Fruit fly (Drosophila melanogaster) whole organism, embryonic: Measurements from ENCODE around the gene Cad74A.

ENCODE experiments used
- ATbp ChIP-seq: fragments of 200-800 bp; sonication (Bioruptor generic); optimal IDR thresholded peaks from 2 replicates; lab custom pipeline; 2017; ENCODE audit warnings: missing biosample characterization, mild to moderate bottlenecking, missing genetic modification characterization, missing genetic modification reagents
- Antp ChIP-seq: fragments of 200-800 bp; sonication (Bioruptor generic); optimal IDR thresholded peaks from 3 replicates; lab custom pipeline; 2016; ENCODE audit warnings: missing biosample characterization, missing genetic modification characterization
- B-H2 ChIP-seq: fragments of 200-800 bp; sonication (Bioruptor generic); optimal IDR thresholded peaks from 2 replicates; lab custom pipeline; 2018; ENCODE audit warnings: missing biosample characterization, mild to moderate bottlenecking, missing genetic modification characterization
- BtbVII ChIP-seq: fragments of 200-800 bp; sonication (Bioruptor generic); optimal IDR thresholded peaks from 3 replicates; lab custom pipeline; 2017; ENCODE audit warnings: missing biosample characterization, mild to moderate bottlenecking, missing genetic modification characterization
- CG11695 ChIP-seq: fragments of 200-800 bp; sonication (Bioruptor generic); IDR thresholded peaks from 3 replicates; pipeline ENCODE4 v1.3.6; 2022; ENCODE audit warnings: missing biosample characterization, missing genetic modification characterization
- CG14710 ChIP-seq: fragments of 200-800 bp; sonication (Bioruptor generic); optimal IDR thresholded peaks from 3 replicates; lab custom pipeline; 2019; ENCODE audit warnings: missing biosample characterization, mild to moderate bottlenecking, missing genetic modification characterization, moderate library complexity
- CG15011 ChIP-seq: fragments of 200-800 bp; sonication (Bioruptor generic); optimal IDR thresholded peaks from 3 replicates; lab custom pipeline; 2018; ENCODE audit warnings: missing biosample characterization, mild to moderate bottlenecking, missing genetic modification characterization
- CG15073 ChIP-seq: fragments of 200-800 bp; sonication (Bioruptor generic); optimal IDR thresholded peaks from 2 replicates; lab custom pipeline; 2016; ENCODE audit warnings: missing biosample characterization, missing genetic modification characterization
- CG1602 ChIP-seq: fragments of 200-800 bp; sonication (Bioruptor generic); optimal IDR thresholded peaks from 3 replicates; lab custom pipeline; 2016; ENCODE audit warnings: missing biosample characterization, missing genetic modification characterization
- CG17385 ChIP-seq: fragments of 200-800 bp; sonication (Bioruptor generic); optimal IDR thresholded peaks from 3 replicates; lab custom pipeline; 2018; ENCODE audit warnings: missing biosample characterization, mild to moderate bottlenecking, missing genetic modification characterization
- CG17802 ChIP-seq: fragments of 200-800 bp; sonication (Bioruptor generic); optimal IDR thresholded peaks from 2 replicates; lab custom pipeline; 2018; ENCODE audit warnings: missing biosample characterization, mild to moderate bottlenecking, missing genetic modification characterization, moderate library complexity
- CG18764 ChIP-seq: fragments of 200-800 bp; sonication (Bioruptor generic); optimal IDR thresholded peaks from 3 replicates; lab custom pipeline; 2016; ENCODE audit warnings: missing biosample characterization, missing genetic modification characterization
- CG2678 ChIP-seq: fragments of 200-800 bp; sonication (Bioruptor generic); optimal IDR thresholded peaks from 3 replicates; lab custom pipeline; 2019; ENCODE audit warnings: missing biosample characterization, mild to moderate bottlenecking, missing genetic modification characterization, moderate library complexity
- CG32532 ChIP-seq: fragments of 200-800 bp; sonication (Bioruptor generic); IDR thresholded peaks from 2 replicates; pipeline ENCODE4 v1.3.6; 2022; ENCODE audit warnings: missing biosample characterization, missing genetic modification characterization
- CG34422 ChIP-seq: fragments of 200-800 bp; sonication (Bioruptor generic); IDR thresholded peaks from 3 replicates; pipeline ENCODE4 v1.3.6; 2022; ENCODE audit warnings: missing biosample characterization, missing genetic modification characterization
- CG5245 ChIP-seq: fragments of 200-800 bp; sonication (Bioruptor generic); optimal IDR thresholded peaks from 3 replicates; lab custom pipeline; 2016; ENCODE audit warnings: missing biosample characterization, missing genetic modification characterization
- CG6689 ChIP-seq: fragments of 200-800 bp; sonication (Bioruptor generic); IDR thresholded peaks from 2 replicates; pipeline ENCODE4 v1.3.6; 2022; ENCODE audit warnings: missing biosample characterization, missing genetic modification characterization
- CG6854 ChIP-seq: fragments of 200-800 bp; sonication (Bioruptor generic); optimal IDR thresholded peaks from 3 replicates; lab custom pipeline; 2017; ENCODE audit warnings: missing biosample characterization, mild to moderate bottlenecking, missing genetic modification characterization
- CG7745 ChIP-seq: fragments of 200-800 bp; sonication (Bioruptor generic); optimal IDR thresholded peaks from 2 replicates; lab custom pipeline; 2018; ENCODE audit warnings: missing biosample characterization, mild to moderate bottlenecking, missing genetic modification characterization, moderate library complexity
- CG7963 ChIP-seq: fragments of 200-800 bp; sonication (Bioruptor generic); IDR thresholded peaks from 3 replicates; pipeline ENCODE4 v1.3.6; 2022; ENCODE audit warnings: missing biosample characterization, missing genetic modification characterization; ENCODE audit not compliant: partially characterized antibody
- CG8290 ChIP-seq, 3 experiments: fragments of 200-800 bp; sonication (Bioruptor generic); optimal IDR thresholded peaks; 2 replicates each; lab custom pipeline; 2016 to 2019; ENCODE audit warnings: missing biosample characterization in 3 of 3, missing genetic modification characterization in 3 of 3, mild to moderate bottlenecking in 2 of 3, moderate library complexity in 1 of 3
- CG9932 ChIP-seq: fragments of 200-800 bp; sonication (Bioruptor generic); IDR thresholded peaks from 2 replicates; pipeline ENCODE4 v1.3.6; 2022; ENCODE audit warnings: missing biosample characterization, missing genetic modification characterization
- Dad ChIP-seq: fragments of 200-800 bp; sonication (Bioruptor generic); optimal IDR thresholded peaks from 3 replicates; lab custom pipeline; 2016; ENCODE audit warnings: missing biosample characterization, missing genetic modification characterization
- ERR ChIP-seq: fragments of 200-800 bp; sonication (Bioruptor generic); optimal IDR thresholded peaks from 2 replicates; lab custom pipeline; 2016; ENCODE audit warnings: missing biosample characterization, missing genetic modification characterization
- GATAe ChIP-seq: fragments of 200-800 bp; sonication (Bioruptor generic); conservative IDR thresholded peaks from 2 replicates; pipeline ENCODE4 v1.3.6; 2022; ENCODE audit warnings: missing biosample characterization, missing genetic modification characterization
- Gsc ChIP-seq: fragments of 200-800 bp; sonication (Bioruptor generic); IDR thresholded peaks from 2 replicates; pipeline ENCODE4 v1.3.6; 2022; ENCODE audit warnings: missing biosample characterization, missing genetic modification characterization
- HLH4C ChIP-seq: fragments of 200-800 bp; sonication (Bioruptor generic); IDR thresholded peaks from 3 replicates; pipeline ENCODE4 v1.3.6; 2022; ENCODE audit warnings: missing biosample characterization, missing genetic modification characterization; ENCODE audit not compliant: partially characterized antibody
- Hand ChIP-seq: fragments of 200-800 bp; sonication (Bioruptor generic); optimal IDR thresholded peaks from 2 replicates; lab custom pipeline; 2017; ENCODE audit warnings: mild to moderate bottlenecking, missing biosample characterization, missing genetic modification reagents, missing genetic modification characterization
- Meics ChIP-seq: fragments of 200-800 bp; sonication (Bioruptor generic); optimal IDR thresholded peaks from 2 replicates; lab custom pipeline; 2017; ENCODE audit warnings: missing biosample characterization, mild to moderate bottlenecking, missing genetic modification characterization
- NfI ChIP-seq: fragments of 200-800 bp; sonication (Bioruptor generic); optimal IDR thresholded peaks from 3 replicates; lab custom pipeline; 2018; ENCODE audit warnings: missing biosample characterization, mild to moderate bottlenecking, missing genetic modification characterization, moderate library complexity
- Optix ChIP-seq: fragments of 200-800 bp; sonication (Bioruptor generic); IDR thresholded peaks from 3 replicates; pipeline ENCODE4 v1.3.6; 2022; ENCODE audit warnings: missing biosample characterization, missing genetic modification characterization
- TFAM ChIP-seq: fragments of 200-800 bp; sonication (Bioruptor generic); optimal IDR thresholded peaks from 2 replicates; lab custom pipeline; 2017; ENCODE audit warnings: missing biosample characterization, missing genetic modification characterization, inconsistent platforms
- Vsx1 ChIP-seq: fragments of 200-800 bp; sonication (Bioruptor generic); optimal IDR thresholded peaks from 2 replicates; lab custom pipeline; 2017; ENCODE audit warnings: missing biosample characterization, mild to moderate bottlenecking, missing genetic modification characterization, missing genetic modification reagents
- ac ChIP-seq: fragments of 200-800 bp; sonication (Bioruptor generic); optimal IDR thresholded peaks from 3 replicates; lab custom pipeline; 2017; ENCODE audit warnings: missing biosample characterization, mild to moderate bottlenecking, missing genetic modification characterization
- btn ChIP-seq: fragments of 200-800 bp; sonication (Bioruptor generic); optimal IDR thresholded peaks from 2 replicates; lab custom pipeline; 2016; ENCODE audit warnings: missing biosample characterization, missing genetic modification characterization
- chif ChIP-seq, 2 experiments: fragments of 200-800 bp; sonication (Bioruptor generic); optimal IDR thresholded peaks; 3 replicates each; lab custom pipeline; 2016; ENCODE audit warnings: missing biosample characterization in 2 of 2, missing genetic modification characterization in 2 of 2
- chn ChIP-seq: fragments of 200-800 bp; sonication (Bioruptor generic); optimal IDR thresholded peaks from 2 replicates; lab custom pipeline; 2016; ENCODE audit warnings: missing biosample characterization, missing genetic modification characterization
- danr ChIP-seq: fragments of 200-800 bp; sonication (Bioruptor generic); IDR thresholded peaks from 2 replicates; pipeline ENCODE4 v1.3.6; 2022; ENCODE audit warnings: missing biosample characterization, missing genetic modification characterization
- gcm ChIP-seq: fragments of 200-800 bp; sonication (Bioruptor generic); optimal IDR thresholded peaks from 2 replicates; lab custom pipeline; 2019; ENCODE audit warnings: missing biosample characterization, mild to moderate bottlenecking, missing genetic modification characterization, moderate library complexity
- kay ChIP-seq: fragments of 200-800 bp; sonication (Bioruptor generic); optimal IDR thresholded peaks from 2 replicates; lab custom pipeline; 2016; ENCODE audit warnings: missing biosample characterization, missing genetic modification characterization
- luna ChIP-seq: fragments of 200-800 bp; sonication (Bioruptor generic); optimal IDR thresholded peaks from 2 replicates; lab custom pipeline; 2016; ENCODE audit warnings: missing biosample characterization, missing genetic modification characterization
- nerfin-2 ChIP-seq: fragments of 200-800 bp; sonication (Bioruptor generic); IDR thresholded peaks from 2 replicates; pipeline ENCODE4 v1.3.6; 2022; ENCODE audit warnings: missing biosample characterization, missing genetic modification characterization; ENCODE audit not compliant: partially characterized antibody
- odd ChIP-seq: fragments of 200-800 bp; sonication (Bioruptor generic); optimal IDR thresholded peaks from 2 replicates; lab custom pipeline; 2017; ENCODE audit warnings: missing biosample characterization, mild to moderate bottlenecking, missing genetic modification characterization
- org-1 ChIP-seq: fragments of 200-800 bp; sonication (Bioruptor generic); optimal IDR thresholded peaks from 2 replicates; lab custom pipeline; 2017; ENCODE audit warnings: missing biosample characterization, missing genetic modification characterization
- phol ChIP-seq: fragments of 200-800 bp; sonication (Bioruptor generic); optimal IDR thresholded peaks from 3 replicates; lab custom pipeline; 2018; ENCODE audit warnings: missing biosample characterization, mild to moderate bottlenecking, missing genetic modification characterization, moderate library complexity
- pnt ChIP-seq: fragments of 200-800 bp; sonication (Bioruptor generic); optimal IDR thresholded peaks from 3 replicates; lab custom pipeline; 2016; ENCODE audit warnings: missing biosample characterization, missing genetic modification characterization
- pum ChIP-seq: fragments of 200-800 bp; sonication (Bioruptor generic); optimal IDR thresholded peaks from 2 replicates; lab custom pipeline; 2016; ENCODE audit warnings: missing biosample characterization, missing genetic modification characterization
- rib ChIP-seq: fragments of 200-800 bp; sonication (Bioruptor generic); IDR thresholded peaks from 2 replicates; pipeline ENCODE4 v1.3.6; 2022; ENCODE audit warnings: missing biosample characterization, missing genetic modification characterization
- sens-2 ChIP-seq: fragments of 200-800 bp; sonication (Bioruptor generic); IDR thresholded peaks from 2 replicates; pipeline ENCODE4 v1.3.6; 2022; ENCODE audit warnings: missing biosample characterization, missing genetic modification characterization
- vfl ChIP-seq: fragments of 200-800 bp; sonication (Bioruptor generic); optimal IDR thresholded peaks from 2 replicates; lab custom pipeline; 2016; ENCODE audit warnings: missing biosample characterization, missing genetic modification characterization
- vvl ChIP-seq: fragments of 200-800 bp; sonication (Bioruptor generic); IDR thresholded peaks from 2 replicates; pipeline ENCODE4 v1.3.6; 2022; ENCODE audit warnings: missing biosample characterization, missing genetic modification characterization
- z ChIP-seq: fragments of 200-800 bp; sonication (Bioruptor generic); IDR thresholded peaks from 3 replicates; pipeline ENCODE4 v1.3.6; 2022; ENCODE audit warnings: missing biosample characterization, missing genetic modification characterization

Cad74A gene

dm6 chr3L:17427013-17427412 lies 47.7 kb upstream of the Cad74A start, which contains the start of gene Polr3G (continued):
- TF ChIP-seq phol (tag; lab: Kevin White, UChicago) (no peak), CG32532 (no peak), nerfin-2 (GFP tag; lab: Robert Waterston, UW) (no peak), Dad (GFP tag; lab: Kevin White, UChicago) (no peak), pnt (GFP tag; lab: Kevin White, UChicago) (no peak), Hand (GFP tag; lab: Kevin White, UChicago) (no peak), ATbp (no peak), CG6854 (GFP tag; lab: Kevin White, UChicago) (no peak), rib (no peak), chif (GFP tag; optimal IDR thresholded peaks at IDR 0.05; lab: Kevin White, UChicago) (peak in 1 of 2 experiments; percentile 2), CG5245 (GFP tag; lab: Kevin White, UChicago) (no peak), CG7745 (no peak), Antp (GFP tag; lab: Kevin White, UChicago) (no peak), luna (no peak), CG15073 (GFP tag; lab: Kevin White, UChicago) (no peak), CG17802 (tag; lab: Kevin White, UChicago) (no peak), kay (GFP tag; lab: Kevin White, UChicago) (no peak), CG15011 (GFP tag; lab: Kevin White, UChicago) (no peak), GATAe (GFP tag; lab: Robert Waterston, UW) (no peak), sens-2 (GFP tag; lab: Robert Waterston, UW) (no peak), gcm (peak; percentile 4), chn (GFP tag; lab: Kevin White, UChicago) (no peak), CG14710 (tag; lab: Kevin White, UChicago) (peak; percentile 35), CG9932 (GFP tag; lab: Robert Waterston, UW) (peak; percentile 16; the same call in 1 of the 2 replicates), vvl (GFP tag; lab: Robert Waterston, UW) (peak; percentile 44; the same call in 1 of the 2 replicates), pum (GFP tag; lab: Kevin White, UChicago) (no peak), CG8290 (GFP tag; optimal IDR thresholded peaks at IDR 0.05; lab: Kevin White, UChicago) (no peak), CG8290 (tag; optimal IDR thresholded peaks at IDR 0.05; lab: Kevin White, UChicago) (peak in 1 of 2 experiments; percentile 36), CG6689 (GFP tag; lab: Robert Waterston, UW) (no peak), ERR (no peak), CG2678 (tag; lab: Kevin White, UChicago) (peak; percentile 25), CG34422 (peak; percentile 55; the same call in 1 of the 3 replicates), Gsc (GFP tag; lab: Robert Waterston, UW) (no peak), B-H2 (GFP tag; lab: Kevin White, UChicago) (peak; percentile 22), ac (no peak), Meics (GFP tag; lab: Kevin White, UChicago) (no peak), btn (GFP tag; lab: Kevin White, UChicago) (no peak), CG11695 (no peak), z (no peak), NfI (GFP tag; lab: Kevin White, UChicago) (no peak), BtbVII (GFP tag; lab: Kevin White, UChicago) (no peak), danr (no peak), Vsx1 (GFP tag; lab: Kevin White, UChicago) (no peak), CG1602 (GFP tag; lab: Kevin White, UChicago) (no peak), vfl (GFP tag; lab: Kevin White, UChicago) (no peak), Optix (no peak), org-1 (GFP tag; lab: Kevin White, UChicago) (no peak), odd (GFP tag; lab: Kevin White, UChicago) (no peak), CG7963 (GFP tag; lab: Robert Waterston, UW) (no peak), CG17385 (GFP tag; lab: Kevin White, UChicago) (peak; percentile 25), TFAM (GFP tag; lab: Kevin White, UChicago) (no peak), HLH4C (GFP tag; lab: Robert Waterston, UW) (no peak), CG18764 (GFP tag; lab: Kevin White, UChicago) (no peak)
